Worm (Caenorhabditis elegans): ENCODE measurements around the gene Y53F4B.9.

- TF ChIP-seq pha-4 (tag; optimal IDR thresholded peaks at IDR 0.05) (no peak), unc-86 (tag; optimal IDR thresholded peaks at IDR 0.05) (no peak), sox-2 (GFP tag; IDR thresholded peaks at IDR 0.05) (no peak), ahr-1 (tag; optimal IDR thresholded peaks at IDR 0.05) (no peak), mec-3 (tag; optimal IDR thresholded peaks at IDR 0.05; ENCODE audit: borderline replicate concordance) (no peak), elt-2 (tag; optimal IDR thresholded peaks at IDR 0.05) (no peak), pqm-1 (tag; optimal IDR thresholded peaks at IDR 0.05) (no peak), nhr-11 (tag; optimal IDR thresholded peaks at IDR 0.05) (no peak), hlh-8 (tag; optimal IDR thresholded peaks at IDR 0.05) (no peak), K09A11.1 (tag; optimal IDR thresholded peaks at IDR 0.05; ENCODE audit: insufficient read depth) (no peak), pat-9 (tag; optimal IDR thresholded peaks at IDR 0.05) (no peak)
Measured at ce11 chrII:14966420-14966819, 43.8 kb downstream of the Y53F4B.9 start.
